Fruit fly (Drosophila melanogaster): ENCODE results near the gene Cog8.
A peak's percentile ranks its signal among the peaks of the same experiment; 100 is the strongest.

Cog8 gene

dm6 chr2L:11498839-11499238 lies at the start of gene Cog8 (continued):
- TF ChIP-seq fd96Cb (tag; optimal IDR thresholded peaks at IDR 0.05) (peak; percentile 14), zen (tag; optimal IDR thresholded peaks at IDR 0.05) (no peak), E2f2 (GFP tag; IDR thresholded peaks at IDR 0.05) (peak; percentile 69), CkIIα-i1 (GFP tag; IDR thresholded peaks at IDR 0.05) (no peak), Fer2 (tag; optimal IDR thresholded peaks at IDR 0.05) (no peak), Stat92E (GFP tag; optimal IDR thresholded peaks at IDR 0.05) (no peak), bigmax (GFP tag; optimal IDR thresholded peaks at IDR 0.05) (no peak), NC2β (GFP tag; optimal IDR thresholded peaks at IDR 0.05) (peak; percentile 57), inv (GFP tag; IDR thresholded peaks at IDR 0.05; ENCODE audit: partially characterized antibody) (no peak), CG32772 (GFP tag; IDR thresholded peaks at IDR 0.05) (no peak), CG2199 (GFP tag; IDR thresholded peaks at IDR 0.05) (no peak), repo (GFP tag; optimal IDR thresholded peaks at IDR 0.05) (peak; percentile 24), CG7372 (GFP tag; IDR thresholded peaks at IDR 0.05) (no peak), unpg (GFP tag; optimal IDR thresholded peaks at IDR 0.05) (peak; percentile 35), CG2120 (GFP tag; optimal IDR thresholded peaks at IDR 0.05) (peak; percentile 77), Rx (GFP tag; IDR thresholded peaks at IDR 0.05) (no peak), CG3281 (GFP tag; optimal IDR thresholded peaks at IDR 0.05) (no peak), amos (GFP tag; IDR thresholded peaks at IDR 0.05; ENCODE audit: partially characterized antibody) (no peak; the same call in 1 of the 2 replicates), Hmr (GFP tag; optimal IDR thresholded peaks at IDR 0.05) (peak; percentile 57), CG18619 (GFP tag; optimal IDR thresholded peaks at IDR 0.05) (no peak), D19A (tag; optimal IDR thresholded peaks at IDR 0.05) (no peak), Lhr (GFP tag; optimal IDR thresholded peaks at IDR 0.05) (peak; percentile 68), CG8765 (GFP tag; IDR thresholded peaks at IDR 0.05) (no peak), ato (GFP tag; IDR thresholded peaks at IDR 0.05; ENCODE audit: partially characterized antibody) (no peak), Nf-YB (GFP tag; optimal IDR thresholded peaks at IDR 0.05) (no peak), CG6654 (GFP tag; optimal IDR thresholded peaks at IDR 0.05) (no peak), CG14014 (GFP tag; IDR thresholded peaks at IDR 0.05) (no peak), CG17328 (GFP tag; IDR thresholded peaks at IDR 0.05) (no peak), CG43689 (GFP tag; IDR thresholded peaks at IDR 0.05) (no peak), CG7786 (GFP tag; optimal IDR thresholded peaks at IDR 0.05) (peak; percentile 46), CG11093 (GFP tag; IDR thresholded peaks at IDR 0.05) (no peak; the same call in 2 of the 3 replicates), CG6765 (GFP tag; optimal IDR thresholded peaks at IDR 0.05) (no peak), CG12659 (GFP tag; optimal IDR thresholded peaks at IDR 0.05) (peak; percentile 57), Abd-B (GFP tag; optimal IDR thresholded peaks at IDR 0.05) (peak; percentile 79), fu2 (GFP tag; optimal IDR thresholded peaks at IDR 0.05) (peak; percentile 35), CG10321 (GFP tag; IDR thresholded peaks at IDR 0.05) (no peak), CG3847 (GFP tag; IDR thresholded peaks at IDR 0.05) (peak; percentile 76), CG6272 (GFP tag; IDR thresholded peaks at IDR 0.05) (0 out of 2 replicates have a peak, but pooled peaks have one; percentile 18), peb (GFP tag; IDR thresholded peaks at IDR 0.05) (no peak), shn (GFP tag; optimal IDR thresholded peaks at IDR 0.05) (peak; percentile 61), Sin3A (optimal IDR thresholded peaks at IDR 0.05) (peak; percentile 52), CG2712 (tag; optimal IDR thresholded peaks at IDR 0.05) (peak; percentile 57), CG13624 (GFP tag; optimal IDR thresholded peaks at IDR 0.05) (peak; percentile 2), CG18599 (GFP tag; optimal IDR thresholded peaks at IDR 0.05) (no peak), CG33557 (GFP tag; optimal IDR thresholded peaks at IDR 0.05) (peak; percentile 17), knrl (GFP tag; IDR thresholded peaks at IDR 0.05; ENCODE audit: partially characterized antibody) (no peak), fd102C (GFP tag; optimal IDR thresholded peaks at IDR 0.05) (no peak), lmd (GFP tag; IDR thresholded peaks at IDR 0.05) (no peak), B-H1 (GFP tag; IDR thresholded peaks at IDR 0.05) (no peak), CG3726 (GFP tag; IDR thresholded peaks at IDR 0.05) (no peak), CG1602 (GFP tag; optimal IDR thresholded peaks at IDR 0.05) (peak; percentile 45)
